Worm (Caenorhabditis elegans): Measurements from ENCODE around the gene epg-9.

ce11 chrIV:2613754-2614244 lies 12.9 kb downstream of the epg-9 start, which contains the start of gene daao-1:
- TF ChIP-seq dpl-1 (GFP tag; optimal IDR thresholded peaks at IDR 0.05) (no peak), ces-1 (GFP tag; optimal IDR thresholded peaks at IDR 0.05) (no peak), lsy-2 (tag; optimal IDR thresholded peaks at IDR 0.05) (no peak), unc-98 (GFP tag; IDR thresholded peaks at IDR 0.05) (no peak), skn-1 (tag; optimal IDR thresholded peaks at IDR 0.05) (no peak), elt-3 (tag; optimal IDR thresholded peaks at IDR 0.05) (no peak), unc-30 (tag; optimal IDR thresholded peaks at IDR 0.05) (no peak), lin-13 (GFP tag; optimal IDR thresholded peaks at IDR 0.05) (no peak), mab-9 (GFP tag; IDR thresholded peaks at IDR 0.05) (no peak), lir-3 (tag; optimal IDR thresholded peaks at IDR 0.05; ENCODE audit: poor library complexity) (no peak), lin-35 (GFP tag; optimal IDR thresholded peaks at IDR 0.05) (no peak), alr-1 (tag; optimal IDR thresholded peaks at IDR 0.05; ENCODE audit: borderline replicate concordance) (no peak), pqm-1 (tag; optimal IDR thresholded peaks at IDR 0.05) (no peak)

All from whole organism, L1 larva.